Worm (Caenorhabditis elegans) whole organism, midembryonic: Measurements from ENCODE around the gene kdin-1.

Experiments
- T22C8.4 ChIP-seq: fragments of 200-800 bp; sonication (Bioruptor generic); IDR thresholded peaks from 2 replicates; pipeline ENCODE4 v1.3.6; 2022; ENCODE audit warnings: missing genetic modification characterization, missing compliant biosample characterization
- cog-1 ChIP-seq: sonication (generic microtip); optimal IDR thresholded peaks from 2 replicates; lab custom pipeline; 2016; ENCODE audit warnings: missing genetic modification characterization, missing compliant biosample characterization
- flt-1 ChIP-seq: fragments of 200-800 bp; sonication (Bioruptor generic); IDR thresholded peaks from 2 replicates; pipeline ENCODE4 v1.3.6; 2022; ENCODE audit warnings: missing genetic modification characterization, missing compliant biosample characterization
- klf-2 ChIP-seq: fragments of 200-800 bp; sonication (Bioruptor generic); conservative IDR thresholded peaks from 2 replicates; pipeline ENCODE4 v1.3.6; 2022; ENCODE audit warnings: missing genetic modification reagents, missing genetic modification characterization, missing compliant biosample characterization
- med-1 ChIP-seq: sonication (generic microtip); optimal IDR thresholded peaks from 2 replicates; lab custom pipeline; 2017; ENCODE audit warnings: missing genetic modification characterization, mild to moderate bottlenecking, missing compliant biosample characterization, antibody characterized with exemption, missing genetic modification reagents; ENCODE audit not compliant: insufficient read depth
- ref-1 ChIP-seq: fragments of 200-800 bp; sonication (Bioruptor generic); conservative IDR thresholded peaks from 2 replicates; pipeline ENCODE4 v1.3.6; 2022; ENCODE audit warnings: missing genetic modification reagents, missing genetic modification characterization, missing compliant biosample characterization
- tab-1 ChIP-seq: fragments of 200-800 bp; sonication (Bioruptor generic); IDR thresholded peaks from 2 replicates; pipeline ENCODE4 v1.3.6; 2022; ENCODE audit warnings: missing genetic modification characterization, missing compliant biosample characterization
- ztf-23 ChIP-seq: fragments of 200-800 bp; sonication (Bioruptor generic); IDR thresholded peaks from 2 replicates; pipeline ENCODE4 v1.3.6; 2022; ENCODE audit warnings: missing genetic modification reagents, missing genetic modification characterization, missing compliant biosample characterization
- ztf-29 ChIP-seq: fragments of 200-800 bp; sonication (Bioruptor generic); IDR thresholded peaks from 2 replicates; pipeline ENCODE4 v1.3.6; 2022; ENCODE audit warnings: missing genetic modification reagents, missing genetic modification characterization, missing compliant biosample characterization

The kdin-1 gene

DNA sequence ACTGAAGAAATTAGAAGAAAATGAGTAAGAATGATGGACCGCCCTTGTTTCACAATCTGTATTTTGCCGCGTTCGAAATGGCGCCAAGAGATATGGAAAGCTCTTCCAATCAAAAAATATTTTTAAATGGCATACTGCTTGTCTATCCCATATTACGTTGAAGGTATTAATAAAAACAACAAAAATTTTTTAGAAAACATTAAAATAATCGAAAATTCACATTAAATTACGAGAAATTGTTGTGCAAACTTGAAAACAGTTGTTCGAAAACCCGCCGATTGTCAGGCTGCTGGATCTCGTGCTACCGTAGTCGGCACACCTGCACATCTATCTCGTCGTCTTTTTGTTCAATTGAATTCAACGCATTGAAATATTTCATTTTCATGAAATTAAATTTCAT, 45.2 kb downstream of the kdin-1 start, which contains the start of gene klc-1:
TSS of gene klc-1 (plus strand) at position 127 of the 400 bp plus-strand sequence.
- no peak for TF ChIP-seq tab-1 (GFP tag; lab: Robert Waterston, UW)
- TF ChIP-seq med-1 (GFP tag; lab: Kevin White, UChicago): no peak
- TF ChIP-seq cog-1 (tag; lab: Kevin White, UChicago): no peak
- no peak for TF ChIP-seq flt-1 (GFP tag; lab: Robert Waterston, UW)
- TF ChIP-seq ztf-29 (GFP tag; lab: Robert Waterston, UW): no peak
- no peak for TF ChIP-seq klf-2 (GFP tag; lab: Robert Waterston, UW)
- TF ChIP-seq ztf-23 (GFP tag; lab: Robert Waterston, UW): no peak
- no peak for TF ChIP-seq T22C8.4 (GFP tag; lab: Robert Waterston, UW)
- no peak for TF ChIP-seq ref-1

DNA sequence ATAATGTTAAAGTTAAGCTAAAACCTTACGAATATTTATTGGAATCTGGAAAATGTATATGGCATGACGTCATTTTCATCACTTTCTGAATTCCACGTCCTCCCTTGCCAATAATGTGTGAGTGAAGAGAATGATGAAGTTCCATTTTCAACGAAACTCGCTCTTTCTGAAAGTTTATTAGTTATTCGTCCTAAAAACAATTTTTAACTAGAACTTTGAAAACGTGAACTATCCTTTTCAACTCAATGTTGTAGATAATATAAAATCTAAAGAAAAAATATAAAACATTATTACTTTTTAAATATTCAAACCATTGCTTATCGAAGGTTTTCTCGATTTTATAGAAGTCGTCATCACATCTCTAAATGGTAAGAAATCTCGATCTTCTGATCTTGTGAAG, 51.1 kb downstream of the kdin-1 start, which contains the start of gene M7.7:
TSS of gene M7.7 (plus strand) at position 301 of the 400 bp plus-strand sequence.
- TF ChIP-seq tab-1 (GFP tag; lab: Robert Waterston, UW) (no peak), flt-1 (GFP tag; lab: Robert Waterston, UW) (no peak), med-1 (GFP tag; lab: Kevin White, UChicago) (no peak), ztf-23 (GFP tag; lab: Robert Waterston, UW) (no peak), cog-1 (tag; lab: Kevin White, UChicago) (no peak), T22C8.4 (GFP tag; lab: Robert Waterston, UW) (no peak), klf-2 (GFP tag; lab: Robert Waterston, UW) (no peak), ref-1 (no peak), ztf-29 (GFP tag; lab: Robert Waterston, UW) (no peak)

DNA sequence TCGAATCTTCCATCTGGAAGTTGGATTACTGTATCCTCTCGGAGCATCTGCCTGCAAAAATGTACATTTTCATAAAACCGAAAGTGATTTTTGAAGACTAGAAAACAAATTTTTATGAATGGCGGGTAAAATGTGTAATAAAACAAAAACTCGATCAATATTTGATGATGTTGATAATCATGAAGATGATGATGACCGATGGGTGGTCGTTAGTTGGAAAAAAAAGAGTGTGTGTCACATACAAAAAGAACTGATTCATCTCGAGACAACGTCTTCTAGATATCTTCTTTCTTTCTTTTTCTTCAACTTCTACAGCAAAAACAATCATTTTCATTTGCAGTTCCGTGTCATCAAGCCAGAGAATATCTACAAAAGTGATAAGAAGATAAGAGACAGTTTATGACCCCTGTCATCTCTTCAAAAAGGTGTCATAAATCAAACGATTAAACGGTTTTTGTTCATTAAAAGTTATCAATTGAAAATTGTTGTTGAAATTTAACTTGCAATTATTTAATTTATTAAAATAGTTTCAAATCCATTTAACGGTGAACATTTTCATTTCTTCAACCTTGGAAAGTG, 54.1 kb downstream of the kdin-1 start, which contains the start of gene bcc-1:
TSS of gene bcc-1 (minus strand) at position 51 of the 579 bp plus-strand sequence.
- TF ChIP-seq T22C8.4 (GFP tag; lab: Robert Waterston, UW) (no peak), ref-1 (no peak)

DNA sequence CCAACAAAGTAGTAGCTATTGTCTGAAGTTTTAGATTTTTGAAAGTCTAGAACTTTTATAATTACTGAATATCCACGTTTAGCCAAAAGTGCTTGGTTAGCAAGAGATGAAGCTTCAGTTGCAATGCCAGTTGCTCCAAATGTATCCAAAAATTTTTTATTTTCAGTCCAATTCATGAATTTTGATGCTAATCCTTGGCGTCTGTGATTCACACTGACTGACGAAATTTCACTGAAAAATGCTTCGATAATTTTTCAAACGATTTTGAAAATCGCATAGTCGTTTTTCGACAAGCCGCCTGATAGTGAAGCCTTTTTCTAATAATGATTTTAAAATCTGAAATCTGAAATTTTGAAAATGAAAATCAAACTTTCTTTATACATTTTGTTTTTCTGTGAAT, 55.6 kb downstream of the kdin-1 start:
- no peak for TF ChIP-seq T22C8.4 (GFP tag; lab: Robert Waterston, UW)
- no peak for TF ChIP-seq tab-1 (GFP tag; lab: Robert Waterston, UW)
- TF ChIP-seq med-1 (GFP tag; lab: Kevin White, UChicago): no peak
- no peak for TF ChIP-seq klf-2 (GFP tag; lab: Robert Waterston, UW)
- TF ChIP-seq ztf-23 (GFP tag; lab: Robert Waterston, UW): no peak
- no peak for TF ChIP-seq ref-1
- no peak for TF ChIP-seq cog-1 (tag; lab: Kevin White, UChicago)
- no peak for TF ChIP-seq ztf-29 (GFP tag; lab: Robert Waterston, UW)

DNA sequence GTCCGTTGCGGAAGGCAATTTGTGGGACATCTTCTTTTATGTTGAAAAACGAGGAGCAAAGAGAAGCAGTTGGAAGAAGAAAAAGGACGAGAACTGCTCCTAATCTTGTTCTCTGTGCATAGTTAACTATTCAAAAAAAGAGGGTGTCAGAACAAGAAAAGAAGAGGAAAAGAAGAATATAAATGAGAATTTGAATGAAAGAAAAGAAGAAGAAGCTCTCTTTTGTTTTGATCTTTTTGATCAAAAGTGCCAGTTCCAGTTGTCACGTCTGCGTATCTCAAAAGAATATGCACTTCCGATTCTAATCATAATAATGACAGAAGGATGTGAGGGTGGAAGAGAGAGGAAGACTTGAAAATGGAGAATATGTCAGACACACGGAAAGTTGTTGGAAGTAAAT, 56.5 kb downstream of the kdin-1 start, which contains the start of gene M7.8:
TSS of gene M7.8 (minus strand) at position 112 of the 400 bp plus-strand sequence.
- TF ChIP-seq klf-2 (GFP tag; lab: Robert Waterston, UW) (no peak), T22C8.4 (GFP tag; lab: Robert Waterston, UW) (no peak)
